Fruit fly (Drosophila melanogaster) Kc167 (cell line): ENCODE results near the gene hkb.

Experiments used
- Myc ChIP-seq: fragments of >200 bp; optimal IDR thresholded peaks from 2 replicates; lab custom pipeline; 2017; ENCODE audit warnings: missing external identifiers
- h ChIP-seq: fragments of >200 bp; optimal IDR thresholded peaks from 3 replicates; lab custom pipeline; 2018; ENCODE audit warnings: missing external identifiers
- insv ChIP-seq: fragments of >200 bp; optimal IDR thresholded peaks from 3 replicates; lab custom pipeline; 2018; ENCODE audit warnings: missing external identifiers
- psq ChIP-seq: fragments of >200 bp; optimal IDR thresholded peaks from 2 replicates; lab custom pipeline; 2017; ENCODE audit warnings: missing external identifiers

- TF ChIP-seq psq (lab: Kevin White, UChicago) (no peak), Myc (no peak), h (lab: Kevin White, UChicago) (no peak), insv (lab: Kevin White, UChicago) (no peak)
Observed at dm6 chr3R:4319507-4320138, 26.8 kb downstream of the hkb start, which contains the start of gene CG9795.
